Worm (Caenorhabditis elegans) whole organism, L4 larva: ENCODE results near the gene pigc-1.
"Not testable (repeated sequence)": the region's sequence is repeated elsewhere in the genome, so short reads cannot be mapped to it uniquely, and the experiment has no call there.

ENCODE experiments used
- D1046.2 ChIP-seq: fragments of 200-800 bp; sonication (Bioruptor generic); IDR thresholded peaks from 2 replicates; pipeline ENCODE4 v1.3.6; 2022; ENCODE audit warnings: missing genetic modification characterization, missing compliant biosample characterization
- F44E2.7 ChIP-seq: fragments of 200-800 bp; sonication (Bioruptor generic); IDR thresholded peaks from 2 replicates; pipeline ENCODE4 v2.1.2; 2022; ENCODE audit warnings: missing genetic modification characterization, missing compliant biosample characterization
- T20F7.1 ChIP-seq: fragments of 200-800 bp; sonication (Bioruptor generic); optimal IDR thresholded peaks from 2 replicates; lab custom pipeline; 2018; ENCODE audit warnings: mild to moderate bottlenecking, missing genetic modification characterization, missing compliant biosample characterization
- T26A8.4 ChIP-seq: fragments of 200-800 bp; sonication (Bioruptor generic); IDR thresholded peaks from 2 replicates; pipeline ENCODE4 v1.3.6; 2022; ENCODE audit warnings: missing genetic modification characterization, missing compliant biosample characterization
- Y105C5A.15 ChIP-seq: fragments of 200-800 bp; sonication (Bioruptor generic); IDR thresholded peaks from 2 replicates; pipeline ENCODE4 v1.3.6; 2022; ENCODE audit warnings: missing genetic modification characterization, missing compliant biosample characterization
- Y48G9A.11 ChIP-seq: fragments of 200-800 bp; sonication (Bioruptor generic); IDR thresholded peaks from 2 replicates; pipeline ENCODE4 v1.3.6; 2022; ENCODE audit warnings: missing genetic modification reagents, missing genetic modification characterization, missing compliant biosample characterization
- Y5F2A.4 ChIP-seq: fragments of 200-800 bp; sonication (Bioruptor generic); optimal IDR thresholded peaks from 2 replicates; lab custom pipeline; 2018; ENCODE audit warnings: mild to moderate bottlenecking, missing genetic modification characterization, missing compliant biosample characterization
- aha-1 ChIP-seq: fragments of 150-350 bp; peaks from one replicate; lab custom pipeline; 2014; ENCODE audit warnings: missing biosample characterization, missing genetic modification characterization
- ama-1 ChIP-seq: fragments of 150-350 bp; optimal IDR thresholded peaks from 2 replicates; lab custom pipeline; 2014; ENCODE audit warnings: inconsistent platforms, mixed read lengths
- attf-4 ChIP-seq: sonication (generic microtip); optimal IDR thresholded peaks from 3 replicates; lab custom pipeline; 2017; ENCODE audit warnings: missing biosample characterization, missing genetic modification characterization
- ceh-28 ChIP-seq: fragments of 150-350 bp; optimal IDR thresholded peaks from 2 replicates; lab custom pipeline; 2014; ENCODE audit warnings: missing biosample characterization, missing genetic modification reagents, missing genetic modification characterization
- ceh-44 ChIP-seq: fragments of 200-800 bp; sonication (Bioruptor generic); IDR thresholded peaks from 2 replicates; pipeline ENCODE4 v1.3.6; 2022; ENCODE audit warnings: missing genetic modification reagents, missing genetic modification characterization, missing compliant biosample characterization
- ceh-62 ChIP-seq: sonication (generic microtip); optimal IDR thresholded peaks from 2 replicates; lab custom pipeline; 2017; ENCODE audit warnings: missing biosample characterization, missing genetic modification characterization
- ces-1 ChIP-seq: fragments of 150-350 bp; sonication (generic microtip); optimal IDR thresholded peaks from 4 replicates; lab custom pipeline; 2014; ENCODE audit warnings: missing biosample characterization, missing genetic modification reagents, missing genetic modification characterization
- ctbp-1 ChIP-seq: fragments of 200-800 bp; sonication (Bioruptor generic); IDR thresholded peaks from 2 replicates; pipeline ENCODE4 v1.3.6; 2022; ENCODE audit warnings: missing genetic modification reagents, missing genetic modification characterization, missing compliant biosample characterization
- daf-12 ChIP-seq: fragments of 150-350 bp; optimal IDR thresholded peaks from 2 replicates; lab custom pipeline; 2014; ENCODE audit warnings: missing biosample characterization, missing genetic modification reagents, missing genetic modification characterization
- daf-19 ChIP-seq: fragments of 200-800 bp; sonication (Bioruptor generic); conservative IDR thresholded peaks from 2 replicates; pipeline ENCODE4 v1.3.6; 2022; ENCODE audit warnings: missing genetic modification characterization, missing compliant biosample characterization
- daf-8 ChIP-seq: fragments of 200-800 bp; sonication (Bioruptor generic); IDR thresholded peaks from 2 replicates; pipeline ENCODE4 v1.3.6; 2022; ENCODE audit warnings: missing genetic modification characterization, missing compliant biosample characterization
- dmd-6 ChIP-seq: fragments of 200-800 bp; sonication (Bioruptor generic); IDR thresholded peaks from 2 replicates; pipeline ENCODE4 v1.3.6; 2022; ENCODE audit warnings: missing genetic modification reagents, missing genetic modification characterization, missing compliant biosample characterization
- dmd-8 ChIP-seq: fragments of 200-800 bp; sonication (Bioruptor generic); IDR thresholded peaks from 2 replicates; pipeline ENCODE4 v1.3.6; 2022; ENCODE audit warnings: missing genetic modification characterization, missing compliant biosample characterization
- egl-27 ChIP-seq: sonication (generic microtip); optimal IDR thresholded peaks from 3 replicates; lab custom pipeline; 2017; ENCODE audit warnings: missing biosample characterization, missing genetic modification reagents, missing genetic modification characterization
- egl-43 ChIP-seq: fragments of 200-800 bp; sonication (Bioruptor generic); IDR thresholded peaks from 2 replicates; pipeline ENCODE4 v1.3.6; 2022; ENCODE audit warnings: missing genetic modification reagents, missing genetic modification characterization, missing compliant biosample characterization
- gei-8 ChIP-seq: fragments of 200-800 bp; sonication (Bioruptor generic); optimal IDR thresholded peaks from 2 replicates; lab custom pipeline; 2018; ENCODE audit warnings: mild to moderate bottlenecking, missing genetic modification characterization, missing compliant biosample characterization
- hif-1 ChIP-seq, 2 experiments: sonication (generic microtip); optimal IDR thresholded peaks; 2 replicates each; lab custom pipeline; 2016 to 2017; ENCODE audit warnings: missing compliant biosample characterization in 2 of 2, missing genetic modification characterization in 2 of 2, missing genetic modification reagents in 2 of 2, missing genotype in 2 of 2, mild to moderate bottlenecking in 1 of 2
- jun-1 ChIP-seq: fragments of 150-350 bp; optimal IDR thresholded peaks from 2 replicates; lab custom pipeline; 2014; ENCODE audit warnings: missing biosample characterization, missing genetic modification reagents, missing genetic modification characterization
- lim-7 ChIP-seq: fragments of 200-800 bp; sonication (Bioruptor generic); IDR thresholded peaks from 2 replicates; pipeline ENCODE4 v1.3.6; 2022; ENCODE audit warnings: missing genetic modification characterization, missing compliant biosample characterization
- lin-1 ChIP-seq: fragments of 200-800 bp; sonication (Bioruptor generic); IDR thresholded peaks from 2 replicates; pipeline ENCODE4 v1.3.6; 2022; ENCODE audit warnings: missing genetic modification reagents, missing genetic modification characterization, missing compliant biosample characterization
- lin-29 ChIP-seq: fragments of 200-800 bp; sonication (Bioruptor generic); IDR thresholded peaks from 2 replicates; pipeline ENCODE4 v1.3.6; 2022; ENCODE audit warnings: missing genetic modification reagents, missing genetic modification characterization, missing compliant biosample characterization
- mdl-1 ChIP-seq, 2 experiments: fragments of 150-350 bp in 1 of 2; sonication (generic microtip) in 1 of 2; optimal IDR thresholded peaks; 2 replicates each; lab custom pipeline; 2014 to 2017; ENCODE audit warnings: missing biosample characterization in 2 of 2, missing genetic modification characterization in 2 of 2
- mdt-29 ChIP-seq: fragments of 200-800 bp; sonication (Bioruptor generic); IDR thresholded peaks from 2 replicates; pipeline ENCODE4 v1.3.6; 2022; ENCODE audit warnings: missing genetic modification reagents, missing genetic modification characterization, missing compliant biosample characterization
- mes-2 ChIP-seq: sonication (generic microtip); optimal IDR thresholded peaks from 2 replicates; lab custom pipeline; 2016; ENCODE audit warnings: missing genotype, mild to moderate bottlenecking, missing genetic modification characterization, missing compliant biosample characterization; ENCODE audit not compliant: poor library complexity, severe bottlenecking
- mxl-3 ChIP-seq: fragments of 200-800 bp; sonication (Bioruptor generic); optimal IDR thresholded peaks from 2 replicates; lab custom pipeline; 2018; ENCODE audit warnings: mild to moderate bottlenecking, missing genetic modification characterization, missing compliant biosample characterization
- nhr-10 ChIP-seq: fragments of 150-350 bp; optimal IDR thresholded peaks from 2 replicates; lab custom pipeline; 2014; ENCODE audit warnings: missing biosample characterization, missing genetic modification characterization
- nhr-237 ChIP-seq: sonication (generic microtip); optimal IDR thresholded peaks from 2 replicates; lab custom pipeline; 2017; ENCODE audit warnings: missing biosample characterization, missing genetic modification characterization
- nhr-41 ChIP-seq: fragments of 200-800 bp; sonication (Bioruptor generic); IDR thresholded peaks from 2 replicates; pipeline ENCODE4 v1.3.6; 2022; ENCODE audit warnings: missing genetic modification reagents, missing genetic modification characterization, missing compliant biosample characterization
- nhr-42 ChIP-seq: fragments of 200-800 bp; sonication (Bioruptor generic); IDR thresholded peaks from 2 replicates; pipeline ENCODE4 v1.3.6; 2022; ENCODE audit warnings: missing genetic modification characterization, missing compliant biosample characterization
- nhr-6 ChIP-seq: fragments of 150-350 bp; optimal IDR thresholded peaks from 2 replicates; lab custom pipeline; 2014; ENCODE audit warnings: missing biosample characterization, missing genetic modification characterization
- nhr-76 ChIP-seq: fragments of 150-350 bp; optimal IDR thresholded peaks from 2 replicates; lab custom pipeline; 2014; ENCODE audit warnings: missing biosample characterization, missing genetic modification characterization
- nhr-77 ChIP-seq: fragments of 150-350 bp; optimal IDR thresholded peaks from 2 replicates; lab custom pipeline; 2014; ENCODE audit warnings: missing biosample characterization, missing genetic modification characterization
- pqm-1 ChIP-seq: sonication (generic microtip); optimal IDR thresholded peaks from 2 replicates; lab custom pipeline; 2017; ENCODE audit warnings: missing biosample characterization, missing genetic modification characterization
- set-16 ChIP-seq: fragments of 200-800 bp; sonication (Bioruptor generic); IDR thresholded peaks from 2 replicates; pipeline ENCODE4 v1.3.6; 2022; ENCODE audit warnings: missing genetic modification reagents, missing genetic modification characterization, missing compliant biosample characterization
- skn-1 ChIP-seq: fragments of 150-350 bp; optimal IDR thresholded peaks from 2 replicates; lab custom pipeline; 2014; ENCODE audit warnings: missing biosample characterization, missing genetic modification characterization
- snpc-4 ChIP-seq: fragments of 150-350 bp; optimal IDR thresholded peaks from 2 replicates; lab custom pipeline; 2014; ENCODE audit warnings: missing biosample characterization, missing genetic modification characterization
- spr-3 ChIP-seq: fragments of 200-800 bp; sonication (Bioruptor generic); optimal IDR thresholded peaks from 2 replicates; lab custom pipeline; 2018; ENCODE audit warnings: mild to moderate bottlenecking, missing genetic modification characterization, missing compliant biosample characterization
- tag-97 ChIP-seq: fragments of 200-800 bp; sonication (Bioruptor generic); IDR thresholded peaks from 2 replicates; pipeline ENCODE4 v1.3.6; 2022; ENCODE audit warnings: missing genetic modification characterization, missing compliant biosample characterization
- tra-1 ChIP-seq: fragments of 200-800 bp; sonication (Bioruptor generic); IDR thresholded peaks from 2 replicates; pipeline ENCODE4 v1.3.6; 2022; ENCODE audit warnings: missing genetic modification reagents, missing genetic modification characterization, missing compliant biosample characterization
- unc-130 ChIP-seq: sonication (generic microtip); optimal IDR thresholded peaks from 2 replicates; lab custom pipeline; 2016; ENCODE audit warnings: missing genetic modification reagents, missing genetic modification characterization, missing compliant biosample characterization
- unc-39 ChIP-seq: sonication (generic microtip); optimal IDR thresholded peaks from 2 replicates; lab custom pipeline; 2017; ENCODE audit warnings: missing biosample characterization, missing genetic modification characterization
- unc-62 ChIP-seq, 3 experiments: fragments of 150-350 bp in 1 of 3; sonication (generic microtip); optimal IDR thresholded peaks in 2 of 3; peaks in 1 of 3; 1 replicate in 1 of 3; 2 replicates in 2 of 3; lab custom pipeline; 2014 to 2017; ENCODE audit warnings: missing biosample characterization in 3 of 3, missing genetic modification characterization in 3 of 3, missing genetic modification reagents in 3 of 3, missing genotype in 1 of 3
- zfp-2 ChIP-seq: sonication (generic microtip); optimal IDR thresholded peaks from 2 replicates; lab custom pipeline; 2016; ENCODE audit warnings: mild to moderate bottlenecking, missing genetic modification characterization, missing compliant biosample characterization

Gene pigc-1

DNA sequence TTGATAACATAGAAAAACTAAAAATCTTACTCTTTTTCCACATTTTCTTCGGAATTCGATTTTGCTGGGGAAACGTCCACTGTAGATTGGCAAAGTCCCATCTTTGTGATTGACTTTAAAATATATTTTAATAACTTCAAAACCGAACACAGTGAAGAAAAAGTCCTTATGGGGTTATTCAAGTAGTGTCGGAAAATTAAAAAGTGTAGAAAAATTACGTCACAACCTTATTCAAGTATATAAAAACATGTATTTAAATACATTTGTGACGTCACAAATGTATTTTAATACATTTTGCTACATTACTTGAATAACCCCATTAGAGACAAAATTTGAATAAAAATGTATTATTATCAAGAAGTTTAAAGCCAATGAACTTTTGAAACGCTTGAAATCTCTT is 30.1 kb downstream of the pigc-1 start, which contains the start of gene F49C12.7:
Gene F49C12.7 (minus strand): TSS at position 101 of the 400 bp plus-strand sequence.
- not testable (repeated sequence) for TF ChIP-seq mdt-29; egl-43 (GFP tag; lab: Robert Waterston, UW); F44E2.7 (GFP tag; lab: Robert Waterston, UW)

ce11 chrIV:9310935-9311566 is 31.9 kb downstream of the pigc-1 start:
- TF ChIP-seq spr-3 (no peak), tag-97 (GFP tag; lab: Robert Waterston, UW) (no peak), zfp-2 (tag; lab: Kevin White, UChicago) (no peak), lin-29 (GFP tag; lab: Robert Waterston, UW) (no peak), nhr-76 (tag; lab: Kevin White, UChicago) (no peak), daf-12 (tag; lab: Kevin White, UChicago) (no peak), T20F7.1 (GFP tag; lab: Kevin White, UChicago) (peak; percentile 13), gei-8 (GFP tag; lab: Kevin White, UChicago) (no peak), ceh-62 (no peak), Y105C5A.15 (GFP tag; lab: Robert Waterston, UW) (no peak), dmd-8 (GFP tag; lab: Robert Waterston, UW) (no peak), Y48G9A.11 (GFP tag; lab: Robert Waterston, UW) (no peak), daf-19 (no peak), mdl-1 (tag; optimal IDR thresholded peaks at IDR 0.05; lab: Kevin White, UChicago) (peak in 1 of 2 experiments; percentile 43), lin-1 (GFP tag; lab: Robert Waterston, UW) (peak; percentile 20; the same call in 1 of the 2 replicates), egl-43 (GFP tag; lab: Robert Waterston, UW) (no peak), unc-39 (no peak), snpc-4 (tag; lab: Kevin White, UChicago) (no peak), aha-1 (tag; lab: Kevin White, UChicago) (peak; percentile 91), T26A8.4 (GFP tag; lab: Robert Waterston, UW) (no peak), daf-8 (GFP tag; lab: Robert Waterston, UW) (no peak), lim-7 (GFP tag; lab: Robert Waterston, UW) (no peak), ceh-28 (tag; lab: Kevin White, UChicago) (no peak), nhr-10 (no peak), D1046.2 (GFP tag; lab: Robert Waterston, UW) (no peak), nhr-6 (no peak), dmd-6 (GFP tag; lab: Robert Waterston, UW) (no peak; the same call in none of the 2 replicates), hif-1 (tag; optimal IDR thresholded peaks at IDR 0.05; lab: Kevin White, UChicago) (no peak), nhr-77 (tag; lab: Kevin White, UChicago) (peak; percentile 74), egl-27 (tag; lab: Kevin White, UChicago) (no peak), ceh-44 (GFP tag; lab: Robert Waterston, UW) (no peak), mes-2 (no peak), pqm-1 (tag; lab: Kevin White, UChicago) (peak; percentile 44), jun-1 (tag; lab: Kevin White, UChicago) (no peak), tra-1 (GFP tag; lab: Robert Waterston, UW) (no peak), ctbp-1 (no peak), set-16 (GFP tag; lab: Robert Waterston, UW) (no peak), unc-130 (GFP tag; lab: Kevin White, UChicago) (no peak), ama-1 (lab: Kevin White, UChicago) (no peak), ces-1 (no peak), skn-1 (tag; lab: Kevin White, UChicago) (no peak), Y5F2A.4 (GFP tag; lab: Kevin White, UChicago) (no peak), nhr-42 (GFP tag; lab: Robert Waterston, UW) (no peak), nhr-41 (GFP tag; lab: Robert Waterston, UW) (no peak), mxl-3 (GFP tag; lab: Kevin White, UChicago) (no peak), unc-62 (GFP tag; optimal IDR thresholded peaks at IDR 0.05 in 1 of 2; lab: Kevin White, UChicago) (no peak), unc-62 (tag; optimal IDR thresholded peaks at IDR 0.05; lab: Kevin White, UChicago) (no peak), nhr-237 (tag; lab: Kevin White, UChicago) (no peak), attf-4 (no peak)
